Worm (Caenorhabditis elegans) whole organism, L1 larva: Measurements from ENCODE around the gene rev-1.

ENCODE experiments used
- C16A3.4 ChIP-seq: fragments of 150-350 bp; optimal IDR thresholded peaks from 2 replicates; lab custom pipeline; 2014; ENCODE audit warnings: missing biosample characterization, missing genetic modification characterization
- C34B4.2 ChIP-seq: sonication (generic microtip); optimal IDR thresholded peaks from 2 replicates; lab custom pipeline; 2017; ENCODE audit warnings: mild to moderate bottlenecking, missing genetic modification characterization, missing compliant biosample characterization
- F16B12.6 ChIP-seq: fragments of 150-350 bp; optimal IDR thresholded peaks from 2 replicates; lab custom pipeline; 2014; ENCODE audit warnings: missing biosample characterization, missing genetic modification characterization
- alr-1 ChIP-seq: fragments of 200-800 bp; sonication (Bioruptor generic); optimal IDR thresholded peaks from 2 replicates; lab custom pipeline; 2018; ENCODE audit warnings: borderline replicate concordance, mild to moderate bottlenecking, missing genetic modification characterization, missing compliant biosample characterization
- aly-2 ChIP-seq: fragments of 150-350 bp; optimal IDR thresholded peaks from 2 replicates; lab custom pipeline; 2014; ENCODE audit warnings: missing biosample characterization, missing genetic modification characterization
- ama-1 ChIP-seq: fragments of 150-350 bp; optimal IDR thresholded peaks from 2 replicates; lab custom pipeline; 2014
- blmp-1 ChIP-seq: fragments of 150-350 bp; optimal IDR thresholded peaks from 2 replicates; lab custom pipeline; 2014; ENCODE audit warnings: missing biosample characterization, missing genetic modification characterization
- ceh-63 ChIP-seq: fragments of 200-800 bp; sonication (Bioruptor generic); optimal IDR thresholded peaks from 2 replicates; lab custom pipeline; 2018; ENCODE audit warnings: mild to moderate bottlenecking, missing genetic modification characterization, missing compliant biosample characterization
- ceh-90 ChIP-seq: sonication (generic microtip); optimal IDR thresholded peaks from 2 replicates; lab custom pipeline; 2016; ENCODE audit warnings: missing genetic modification characterization, missing compliant biosample characterization
- ces-1 ChIP-seq: fragments of 150-350 bp; optimal IDR thresholded peaks from 2 replicates; lab custom pipeline; 2014; ENCODE audit warnings: missing biosample characterization, missing genetic modification reagents, missing genetic modification characterization
- dpl-1 ChIP-seq, 3 experiments: fragments of 150-350 bp in 2 of 3; sonication (generic microtip) in 1 of 3; optimal IDR thresholded peaks; 2 replicates each; lab custom pipeline; 2014 to 2017; ENCODE audit warnings: missing biosample characterization in 3 of 3, missing genetic modification characterization in 3 of 3, missing genetic modification reagents in 3 of 3
- dsc-1 ChIP-seq: sonication (generic microtip); optimal IDR thresholded peaks from 2 replicates; lab custom pipeline; 2016; ENCODE audit warnings: mild to moderate bottlenecking, missing genetic modification characterization, missing compliant biosample characterization
- efl-1 ChIP-seq, 4 experiments: fragments of 150-350 bp; optimal IDR thresholded peaks in 3 of 4; peaks in 1 of 4; 1 replicate in 1 of 4; 2 replicates in 3 of 4; lab custom pipeline; 2014; ENCODE audit warnings: missing biosample characterization in 2 of 4, missing genetic modification characterization in 2 of 4, missing genetic modification reagents in 2 of 4
- efl-3 ChIP-seq: fragments of 200-800 bp; sonication (Bioruptor generic); optimal IDR thresholded peaks from 2 replicates; lab custom pipeline; 2018; ENCODE audit warnings: mild to moderate bottlenecking, missing genetic modification characterization, missing compliant biosample characterization
- egl-13 ChIP-seq: sonication (generic microtip); optimal IDR thresholded peaks from 2 replicates; lab custom pipeline; 2016; ENCODE audit warnings: missing genotype, missing genetic modification reagents, missing genetic modification characterization, missing compliant biosample characterization
- egl-27 ChIP-seq, 2 experiments: fragments of 150-350 bp in 1 of 2; sonication (generic microtip); optimal IDR thresholded peaks; 3 replicates each; lab custom pipeline; 2017 to 2018; ENCODE audit warnings: missing biosample characterization in 2 of 2, missing genetic modification characterization in 2 of 2, missing genetic modification reagents in 2 of 2
- elt-2 ChIP-seq: sonication (generic microtip); optimal IDR thresholded peaks from 2 replicates; lab custom pipeline; 2016; ENCODE audit warnings: missing genetic modification characterization, mild to moderate bottlenecking, inconsistent platforms, missing compliant biosample characterization, missing genetic modification reagents
- ets-5 ChIP-seq: fragments of 200-800 bp; sonication (Bioruptor generic); IDR thresholded peaks from 2 replicates; pipeline ENCODE4 v1.3.6; 2022; ENCODE audit warnings: missing genetic modification characterization, missing compliant biosample characterization
- grh-1 ChIP-seq: fragments of 200-800 bp; sonication (Bioruptor generic); IDR thresholded peaks from 2 replicates; pipeline ENCODE4 v1.3.6; 2022; ENCODE audit warnings: missing genetic modification reagents, missing genetic modification characterization, missing compliant biosample characterization
- hlh-17 ChIP-seq: fragments of 200-800 bp; sonication (Bioruptor generic); optimal IDR thresholded peaks from 2 replicates; lab custom pipeline; 2018; ENCODE audit warnings: missing genetic modification characterization, mild to moderate bottlenecking, missing compliant biosample characterization, moderate library complexity, borderline replicate concordance
- hlh-4 ChIP-seq: sonication (generic microtip); optimal IDR thresholded peaks from 2 replicates; lab custom pipeline; 2016; ENCODE audit warnings: mild to moderate bottlenecking, missing genetic modification characterization, missing compliant biosample characterization
- hpl-2 ChIP-seq: fragments of 150-350 bp; optimal IDR thresholded peaks from 2 replicates; lab custom pipeline; 2014; ENCODE audit warnings: missing biosample characterization, missing genetic modification reagents, missing genetic modification characterization
- isw-1 ChIP-seq: fragments of 200-800 bp; sonication (Bioruptor generic); IDR thresholded peaks from 2 replicates; pipeline ENCODE4 v1.3.6; 2022; ENCODE audit warnings: missing genetic modification characterization, missing compliant biosample characterization
- lin-14 ChIP-seq: fragments of 200-800 bp; sonication (Bioruptor generic); optimal IDR thresholded peaks from 2 replicates; lab custom pipeline; 2018; ENCODE audit warnings: mild to moderate bottlenecking, missing genetic modification characterization, moderate library complexity, missing compliant biosample characterization
- lin-15B ChIP-seq: fragments of 150-350 bp; sonication (generic microtip); optimal IDR thresholded peaks from 3 replicates; lab custom pipeline; 2014; ENCODE audit warnings: missing biosample characterization, missing genetic modification characterization
- lin-35 ChIP-seq, 2 experiments: fragments of 150-350 bp; optimal IDR thresholded peaks; 2 replicates each; lab custom pipeline; 2014; ENCODE audit warnings: missing biosample characterization in 2 of 2, missing genetic modification characterization in 2 of 2, missing genetic modification reagents in 2 of 2
- lir-3 ChIP-seq: sonication (generic microtip); optimal IDR thresholded peaks from 2 replicates; lab custom pipeline; 2016; ENCODE audit warnings: mild to moderate bottlenecking, missing genetic modification characterization, moderate library complexity, missing compliant biosample characterization; ENCODE audit not compliant: poor library complexity
- lsy-2 ChIP-seq, 2 experiments: fragments of 150-350 bp; optimal IDR thresholded peaks; 2 replicates each; lab custom pipeline; 2014; ENCODE audit warnings: missing biosample characterization in 2 of 2, missing genetic modification characterization in 2 of 2
- mef-2 ChIP-seq: fragments of 150-350 bp; optimal IDR thresholded peaks from 2 replicates; lab custom pipeline; 2014; ENCODE audit warnings: missing biosample characterization, missing genetic modification characterization
- mep-1 ChIP-seq: fragments of 150-350 bp; optimal IDR thresholded peaks from 2 replicates; lab custom pipeline; 2014; ENCODE audit warnings: missing biosample characterization, missing genetic modification characterization
- nhr-12 ChIP-seq: sonication (generic microtip); optimal IDR thresholded peaks from 2 replicates; lab custom pipeline; 2017; ENCODE audit warnings: missing biosample characterization, missing genetic modification characterization
- nhr-237 ChIP-seq: fragments of 150-350 bp; optimal IDR thresholded peaks from 2 replicates; lab custom pipeline; 2014; ENCODE audit warnings: missing biosample characterization, missing genetic modification characterization
- nhr-47 ChIP-seq: sonication (generic microtip); optimal IDR thresholded peaks from 2 replicates; lab custom pipeline; 2016; ENCODE audit warnings: mild to moderate bottlenecking, missing genetic modification characterization, moderate library complexity, missing compliant biosample characterization
- nhr-71 ChIP-seq: sonication (generic microtip); optimal IDR thresholded peaks from 2 replicates; lab custom pipeline; 2016; ENCODE audit warnings: mild to moderate bottlenecking, missing genetic modification characterization, moderate library complexity, missing compliant biosample characterization
- nhr-77 ChIP-seq: fragments of 150-350 bp; optimal IDR thresholded peaks from 2 replicates; lab custom pipeline; 2014; ENCODE audit warnings: missing biosample characterization, missing genetic modification characterization
- nhr-85 ChIP-seq: sonication (generic microtip); peaks from one replicate; lab custom pipeline; 2016; ENCODE audit warnings: missing genetic modification characterization, inconsistent platforms, missing compliant biosample characterization
- pag-3 ChIP-seq: sonication (generic microtip); optimal IDR thresholded peaks from 2 replicates; lab custom pipeline; 2017; ENCODE audit warnings: missing genetic modification characterization, mild to moderate bottlenecking, missing compliant biosample characterization, antibody characterized with exemption, borderline replicate concordance; ENCODE audit not compliant: insufficient read depth
- pqm-1 ChIP-seq: sonication (generic microtip); optimal IDR thresholded peaks from 3 replicates; lab custom pipeline; 2017; ENCODE audit warnings: missing biosample characterization, missing genetic modification characterization
- rnt-1 ChIP-seq: sonication (generic microtip); optimal IDR thresholded peaks from 2 replicates; lab custom pipeline; 2016; ENCODE audit warnings: mild to moderate bottlenecking, missing genetic modification characterization, moderate library complexity, missing compliant biosample characterization
- skn-1 ChIP-seq: fragments of 150-350 bp; optimal IDR thresholded peaks from 2 replicates; lab custom pipeline; 2014; ENCODE audit warnings: missing biosample characterization, missing genetic modification characterization
- sup-37 ChIP-seq: fragments of 200-800 bp; sonication (Bioruptor generic); optimal IDR thresholded peaks from 2 replicates; lab custom pipeline; 2018; ENCODE audit warnings: mild to moderate bottlenecking, missing genetic modification characterization, missing compliant biosample characterization
- swsn-7 ChIP-seq: sonication (generic microtip); optimal IDR thresholded peaks from 2 replicates; lab custom pipeline; 2016; ENCODE audit warnings: missing genetic modification characterization, missing compliant biosample characterization
- tbx-2 ChIP-seq: sonication (generic microtip); optimal IDR thresholded peaks from 2 replicates; lab custom pipeline; 2016; ENCODE audit warnings: missing genetic modification characterization, missing compliant biosample characterization
- tlp-1 ChIP-seq: fragments of 150-350 bp; optimal IDR thresholded peaks from 2 replicates; lab custom pipeline; 2014; ENCODE audit warnings: missing biosample characterization, missing genetic modification characterization
- unc-86 ChIP-seq: sonication (generic microtip); optimal IDR thresholded peaks from 2 replicates; lab custom pipeline; 2016; ENCODE audit warnings: missing genetic modification characterization, missing compliant biosample characterization
- vab-15 ChIP-seq: sonication (generic microtip); optimal IDR thresholded peaks from 2 replicates; lab custom pipeline; 2017; ENCODE audit warnings: missing genotype, mild to moderate bottlenecking, missing genetic modification characterization, missing compliant biosample characterization
- xbp-1 ChIP-seq: sonication (generic microtip); optimal IDR thresholded peaks from 2 replicates; lab custom pipeline; 2016; ENCODE audit warnings: missing genetic modification characterization, missing compliant biosample characterization
- zag-1 ChIP-seq: fragments of 150-350 bp; optimal IDR thresholded peaks from 2 replicates; lab custom pipeline; 2014; ENCODE audit warnings: missing biosample characterization, missing genetic modification characterization
- ztf-4 ChIP-seq: fragments of 150-350 bp; optimal IDR thresholded peaks from 2 replicates; lab custom pipeline; 2014; ENCODE audit warnings: missing biosample characterization, missing genetic modification characterization

rev-1 gene

DNA sequence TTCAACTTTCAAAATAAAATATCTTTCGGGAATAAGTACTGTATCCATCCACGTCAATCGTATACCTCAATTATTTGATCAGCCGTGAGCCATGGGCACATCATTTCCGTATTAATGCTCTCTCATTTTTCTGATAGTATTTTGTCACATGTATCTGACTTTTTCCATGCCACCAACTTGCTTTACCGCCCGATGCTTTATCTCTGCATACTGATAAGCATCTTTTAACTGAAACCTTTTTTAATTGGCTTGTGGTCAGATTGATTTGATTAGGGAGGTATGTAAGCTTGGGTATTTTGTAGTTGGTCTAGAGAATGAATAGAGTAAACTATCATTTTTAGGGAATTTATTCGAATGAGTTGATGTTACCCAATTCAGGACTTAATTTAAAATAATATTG, 11.1 kb upstream of the rev-1 start:
- TF ChIP-seq lin-35 (GFP tag; optimal IDR thresholded peaks at IDR 0.05; lab: Kevin White, UChicago) (peak in 1 of 2 experiments; percentile 11), ets-5 (GFP tag; lab: Robert Waterston, UW) (no peak), elt-2 (tag; lab: Kevin White, UChicago) (peak; percentile 57), dpl-1 (GFP tag; optimal IDR thresholded peaks at IDR 0.05; lab: Kevin White, UChicago) (no peak)

DNA sequence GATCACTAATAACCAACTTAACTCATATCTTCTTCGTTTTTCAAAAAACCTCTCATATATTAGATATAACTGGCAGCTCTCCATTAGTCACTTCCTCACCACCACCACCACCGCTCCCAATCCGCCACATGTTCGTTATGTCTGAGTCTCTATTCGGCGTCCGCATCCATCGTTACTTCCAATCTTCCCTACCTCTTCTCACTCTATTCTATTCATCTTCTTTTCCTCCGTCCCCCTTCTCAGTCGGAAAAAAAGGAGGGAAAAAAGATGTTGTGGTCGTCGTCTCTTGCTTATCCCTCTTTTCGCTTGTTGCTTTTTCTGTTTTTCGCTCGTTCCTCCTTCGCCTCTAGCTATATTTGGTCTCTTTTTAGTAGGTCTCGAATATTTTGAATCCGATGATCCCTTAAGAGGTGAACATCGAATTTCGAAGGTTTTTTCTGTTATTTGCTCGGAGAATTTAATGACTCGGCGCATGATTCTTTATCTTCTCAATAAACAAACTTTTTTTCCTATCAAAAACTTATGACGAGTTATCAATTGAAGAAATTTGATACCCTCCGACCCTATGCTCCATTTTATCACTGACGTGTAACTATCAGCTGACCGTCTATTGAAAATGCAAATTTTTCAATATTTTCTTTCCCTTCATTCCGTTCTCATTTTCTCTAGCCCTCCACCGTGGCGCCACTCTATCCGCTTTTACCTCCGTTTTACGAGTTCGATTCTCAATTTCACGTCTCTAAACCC, 8.4 kb upstream of the rev-1 start:
- TF ChIP-seq mep-1 (tag; lab: Kevin White, UChicago) (peak; percentile 69), isw-1 (GFP tag; lab: Robert Waterston, UW) (no peak), skn-1 (tag; lab: Kevin White, UChicago) (no peak), ceh-63 (GFP tag; lab: Kevin White, UChicago) (no peak), hlh-4 (tag; lab: Kevin White, UChicago) (no peak), pqm-1 (tag; lab: Kevin White, UChicago) (no peak), lsy-2 (tag; optimal IDR thresholded peaks at IDR 0.05; lab: Kevin White, UChicago) (peak in 1 of 2 experiments; percentile 45), lin-15B (no peak), hlh-17 (GFP tag; lab: Kevin White, UChicago) (no peak), dsc-1 (tag; lab: Kevin White, UChicago) (peak; percentile 40), pag-3 (tag; lab: Kevin White, UChicago) (no peak), tlp-1 (tag; lab: Kevin White, UChicago) (peak; percentile 15), nhr-85 (tag; lab: Kevin White, UChicago) (no peak), zag-1 (no peak), xbp-1 (tag; lab: Kevin White, UChicago) (no peak), unc-86 (no peak), tbx-2 (tag; lab: Kevin White, UChicago) (peak; percentile 39), sup-37 (GFP tag; lab: Kevin White, UChicago) (no peak), egl-27 (tag; optimal IDR thresholded peaks at IDR 0.05; lab: Kevin White, UChicago) (no peak), ceh-90 (tag; lab: Kevin White, UChicago) (no peak), ztf-4 (tag; lab: Kevin White, UChicago) (no peak), lin-14 (GFP tag; lab: Kevin White, UChicago) (peak; percentile 87), egl-13 (peak; percentile 2), F16B12.6 (tag; lab: Kevin White, UChicago) (no peak), aly-2 (tag; lab: Kevin White, UChicago) (no peak), nhr-47 (tag; lab: Kevin White, UChicago) (peak; percentile 4), C34B4.2 (tag; lab: Kevin White, UChicago) (no peak), efl-1 (optimal IDR thresholded peaks at IDR 0.05; lab: Kevin White, UChicago) (peak; percentile 8 to 37), efl-1 (GFP tag; optimal IDR thresholded peaks at IDR 0.05 in 1 of 2; lab: Kevin White, UChicago) (peak in 1 of 2 experiments; percentile 68), lin-35 (GFP tag; optimal IDR thresholded peaks at IDR 0.05; lab: Kevin White, UChicago) (peak in 1 of 2 experiments; percentile 9), alr-1 (tag; lab: Kevin White, UChicago) (no peak), dpl-1 (GFP tag; optimal IDR thresholded peaks at IDR 0.05; lab: Kevin White, UChicago) (no peak), nhr-71 (tag; lab: Kevin White, UChicago) (peak; percentile 58), swsn-7 (peak; percentile 46), rnt-1 (tag; lab: Kevin White, UChicago) (peak; percentile 71), nhr-77 (tag; lab: Kevin White, UChicago) (no peak), ces-1 (GFP tag; lab: Kevin White, UChicago) (no peak), blmp-1 (tag; lab: Kevin White, UChicago) (peak; percentile 73), vab-15 (tag; lab: Kevin White, UChicago) (no peak), elt-2 (tag; lab: Kevin White, UChicago) (peak; percentile 72), nhr-12 (no peak), ama-1 (lab: Kevin White, UChicago) (peak; percentile 58), C16A3.4 (tag; lab: Kevin White, UChicago) (no peak), efl-3 (GFP tag; lab: Kevin White, UChicago) (no peak), grh-1 (no peak), mef-2 (tag; lab: Kevin White, UChicago) (no peak), lir-3 (tag; lab: Kevin White, UChicago) (no peak), hpl-2 (GFP tag; lab: Kevin White, UChicago) (no peak), nhr-237 (tag; lab: Kevin White, UChicago) (no peak)
